Fruit fly (Drosophila melanogaster) whole organism, prepupa: ENCODE measurements around the gene SelG.

Experiments
- CG10669 ChIP-seq: fragments of 200-800 bp; sonication (Bioruptor generic); optimal IDR thresholded peaks from 3 replicates; lab custom pipeline; 2018; ENCODE audit warnings: missing biosample characterization, mild to moderate bottlenecking, missing genetic modification characterization, moderate library complexity
- CG11762 ChIP-seq: fragments of 200-800 bp; sonication (Bioruptor generic); optimal IDR thresholded peaks from 3 replicates; lab custom pipeline; 2016; ENCODE audit warnings: missing biosample characterization, missing genetic modification characterization; ENCODE audit not compliant: insufficient read depth
- CG11902 ChIP-seq: fragments of 200-800 bp; sonication (Bioruptor generic); optimal IDR thresholded peaks from 3 replicates; lab custom pipeline; 2016; ENCODE audit warnings: missing biosample characterization, missing genetic modification characterization
- CG15336 ChIP-seq: fragments of 200-800 bp; sonication (Bioruptor generic); IDR thresholded peaks from 2 replicates; pipeline ENCODE4 v1.3.6; 2022; ENCODE audit warnings: missing biosample characterization, missing genetic modification characterization
- CG1621 ChIP-seq: fragments of 200-800 bp; sonication (Bioruptor generic); optimal IDR thresholded peaks from 3 replicates; lab custom pipeline; 2018; ENCODE audit warnings: missing biosample characterization, mild to moderate bottlenecking, missing genetic modification characterization
- CG16779 ChIP-seq: fragments of 200-800 bp; sonication (Bioruptor generic); optimal IDR thresholded peaks from 3 replicates; lab custom pipeline; 2017; ENCODE audit warnings: missing biosample characterization, mild to moderate bottlenecking, missing genetic modification characterization
- CG31627 ChIP-seq: fragments of 200-800 bp; sonication (Bioruptor generic); optimal IDR thresholded peaks from 3 replicates; lab custom pipeline; 2016; ENCODE audit warnings: missing biosample characterization, missing genetic modification characterization
- CG32006 ChIP-seq: fragments of 200-800 bp; sonication (Bioruptor generic); optimal IDR thresholded peaks from 3 replicates; lab custom pipeline; 2017; ENCODE audit warnings: missing biosample characterization, mild to moderate bottlenecking, missing genetic modification characterization
- CG3919 ChIP-seq: fragments of 200-800 bp; sonication (Bioruptor generic); optimal IDR thresholded peaks from 3 replicates; lab custom pipeline; 2016; ENCODE audit warnings: missing biosample characterization, missing genetic modification characterization
- CG6163 ChIP-seq: fragments of 200-800 bp; sonication (Bioruptor generic); IDR thresholded peaks from 3 replicates; pipeline ENCODE4 v1.3.6; 2022; ENCODE audit warnings: missing biosample characterization, missing genetic modification characterization
- CG6276 ChIP-seq: fragments of 200-800 bp; sonication (Bioruptor generic); optimal IDR thresholded peaks from 2 replicates; lab custom pipeline; 2017; ENCODE audit warnings: missing biosample characterization, mild to moderate bottlenecking, missing genetic modification characterization
- CG6808 ChIP-seq: fragments of 200-800 bp; sonication (Bioruptor generic); optimal IDR thresholded peaks from 3 replicates; lab custom pipeline; 2017; ENCODE audit warnings: missing biosample characterization, missing genetic modification characterization, mild to moderate bottlenecking, moderate library complexity, missing genetic modification reagents
- CG6854 ChIP-seq: fragments of 200-800 bp; sonication (Bioruptor generic); optimal IDR thresholded peaks from 2 replicates; lab custom pipeline; 2017; ENCODE audit warnings: missing biosample characterization, mild to moderate bottlenecking, missing genetic modification characterization
- CG8119 ChIP-seq: fragments of 200-800 bp; sonication (Bioruptor generic); IDR thresholded peaks from 3 replicates; pipeline ENCODE4 v1.3.6; 2022; ENCODE audit warnings: missing biosample characterization, missing genetic modification characterization
- CG8319 ChIP-seq: fragments of 200-800 bp; sonication (Bioruptor generic); optimal IDR thresholded peaks from 3 replicates; lab custom pipeline; 2016; ENCODE audit warnings: missing biosample characterization, missing genetic modification characterization
- CG8632 ChIP-seq: fragments of 200-800 bp; sonication (Bioruptor generic); optimal IDR thresholded peaks from 3 replicates; lab custom pipeline; 2016; ENCODE audit warnings: missing biosample characterization, missing genetic modification characterization
- CG9139 ChIP-seq: fragments of 200-800 bp; sonication (Bioruptor generic); optimal IDR thresholded peaks from 3 replicates; lab custom pipeline; 2017; ENCODE audit warnings: missing biosample characterization, mild to moderate bottlenecking, missing genetic modification characterization
- Eip75B ChIP-seq: fragments of 200-800 bp; sonication (Bioruptor generic); optimal IDR thresholded peaks from 3 replicates; lab custom pipeline; 2016; ENCODE audit warnings: missing biosample characterization, missing genetic modification characterization
- Eip78C ChIP-seq: fragments of 200-800 bp; sonication (Bioruptor generic); peaks from one replicate; lab custom pipeline; 2016; ENCODE audit warnings: missing biosample characterization, missing genetic modification characterization
- Ets21C ChIP-seq: fragments of 200-800 bp; sonication (Bioruptor generic); optimal IDR thresholded peaks from 3 replicates; lab custom pipeline; 2016; ENCODE audit warnings: missing biosample characterization, missing genetic modification characterization
- Ets96B ChIP-seq: fragments of 200-800 bp; optimal IDR thresholded peaks from 2 replicates; lab custom pipeline; 2019; ENCODE audit warnings: missing biosample characterization, mild to moderate bottlenecking, missing genetic modification characterization, moderate library complexity
- Hr38 ChIP-seq: sonication (Bioruptor generic); optimal IDR thresholded peaks from 2 replicates; lab custom pipeline; 2016; ENCODE audit warnings: missing biosample characterization, missing genetic modification characterization
- Hr4 ChIP-seq: fragments of 200-800 bp; sonication (Bioruptor generic); optimal IDR thresholded peaks from 3 replicates; lab custom pipeline; 2016; ENCODE audit warnings: missing biosample characterization, missing genetic modification characterization
- Sox14 ChIP-seq: fragments of 200-800 bp; sonication (Bioruptor generic); optimal IDR thresholded peaks from 3 replicates; lab custom pipeline; 2016; ENCODE audit warnings: missing biosample characterization, missing genetic modification characterization
- Sox15 ChIP-seq: fragments of 200-800 bp; sonication (Bioruptor generic); optimal IDR thresholded peaks from 3 replicates; lab custom pipeline; 2016; ENCODE audit warnings: missing biosample characterization, missing genetic modification characterization
- acj6 ChIP-seq: fragments of 200-800 bp; sonication (Bioruptor generic); optimal IDR thresholded peaks from 3 replicates; lab custom pipeline; 2016; ENCODE audit warnings: missing biosample characterization, missing genetic modification characterization
- dac ChIP-seq: fragments of 200-800 bp; sonication (Bioruptor generic); optimal IDR thresholded peaks from 2 replicates; lab custom pipeline; 2017; ENCODE audit warnings: missing biosample characterization, mild to moderate bottlenecking, missing genetic modification characterization
- eg ChIP-seq: fragments of 200-800 bp; sonication (Bioruptor generic); IDR thresholded peaks from 3 replicates; pipeline ENCODE4 v1.3.6; 2022; ENCODE audit warnings: missing biosample characterization, missing genetic modification characterization
- fd59A ChIP-seq: fragments of 200-800 bp; sonication (Bioruptor generic); optimal IDR thresholded peaks from 2 replicates; lab custom pipeline; 2017; ENCODE audit warnings: missing biosample characterization, mild to moderate bottlenecking, missing genetic modification characterization, missing genetic modification reagents
- fd85E ChIP-seq: fragments of 200-800 bp; sonication (Bioruptor generic); optimal IDR thresholded peaks from 3 replicates; lab custom pipeline; 2016; ENCODE audit warnings: missing biosample characterization, missing genetic modification characterization
- fkh ChIP-seq: fragments of 200-800 bp; sonication (Bioruptor generic); optimal IDR thresholded peaks from 3 replicates; lab custom pipeline; 2017; ENCODE audit warnings: missing biosample characterization, mild to moderate bottlenecking, missing genetic modification characterization, moderate library complexity
- lz ChIP-seq: fragments of 200-800 bp; sonication (Bioruptor generic); optimal IDR thresholded peaks from 3 replicates; lab custom pipeline; 2016; ENCODE audit warnings: missing biosample characterization, missing genetic modification characterization
- pdm3 ChIP-seq: fragments of 200-800 bp; sonication (Bioruptor generic); optimal IDR thresholded peaks from 3 replicates; lab custom pipeline; 2016; ENCODE audit warnings: missing biosample characterization, missing genetic modification characterization
- salr ChIP-seq, 2 experiments: fragments of 200-800 bp; sonication (Bioruptor generic); optimal IDR thresholded peaks; 3 replicates each; lab custom pipeline; 2016 to 2018; ENCODE audit warnings: missing biosample characterization in 2 of 2, missing genetic modification characterization in 2 of 2, mild to moderate bottlenecking in 1 of 2
- svp ChIP-seq: fragments of 200-800 bp; sonication (Bioruptor generic); peaks from one replicate; lab custom pipeline; 2016; ENCODE audit warnings: missing biosample characterization, missing genetic modification characterization
- topi ChIP-seq: fragments of 200-800 bp; sonication (Bioruptor generic); optimal IDR thresholded peaks from 3 replicates; lab custom pipeline; 2016; ENCODE audit warnings: missing biosample characterization, missing genetic modification characterization
- vri ChIP-seq: fragments of 200-800 bp; sonication (Bioruptor generic); optimal IDR thresholded peaks from 3 replicates; lab custom pipeline; 2016; ENCODE audit warnings: missing biosample characterization, mild to moderate bottlenecking, missing genetic modification characterization

SelG gene

DNA sequence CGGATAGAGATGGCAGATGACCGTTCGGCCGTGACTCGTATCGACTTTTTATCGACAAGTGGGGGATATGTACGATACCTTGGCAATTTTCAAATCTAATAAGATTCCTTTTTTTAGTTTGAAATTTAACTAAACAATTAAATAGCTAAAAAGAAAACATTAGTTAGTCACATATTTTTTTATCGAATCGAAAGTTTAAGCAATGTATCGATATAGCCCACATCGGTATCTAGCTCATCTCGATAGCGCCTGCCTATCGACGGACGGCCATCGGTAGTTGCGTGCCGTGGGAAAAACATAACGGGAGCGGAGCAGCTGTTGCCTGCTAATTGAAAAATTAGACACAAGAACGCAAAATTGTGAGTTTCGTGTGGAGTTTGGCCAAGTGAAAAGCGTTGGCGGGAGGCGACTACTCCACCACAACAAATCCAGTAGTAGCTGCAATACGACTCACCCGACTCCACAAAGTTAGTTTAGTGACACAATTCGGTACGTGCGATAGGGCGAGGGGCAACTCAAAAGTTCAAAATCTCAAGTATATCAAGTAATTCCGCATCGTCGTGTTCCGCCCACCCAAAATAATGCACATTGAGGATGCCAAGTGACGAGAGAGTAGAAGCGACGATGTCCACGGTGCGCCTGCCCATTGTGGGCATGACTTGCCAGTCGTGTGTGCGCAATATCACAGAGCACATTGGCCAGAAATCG is 32.2 kb upstream of the SelG start, which contains the start of the genes CG10347 and ATP7 (continued):
- TF ChIP-seq topi = peak; percentile 37
- TF ChIP-seq Ets21C (GFP tag; lab: Kevin White, UChicago) = peak; percentile 7
- no peak for TF ChIP-seq Ets96B
- peak; percentile 30 for TF ChIP-seq Sox14
- peak; percentile 3 for TF ChIP-seq pdm3 (GFP tag; lab: Kevin White, UChicago)
- peak; percentile 21 for TF ChIP-seq lz
- no peak for TF ChIP-seq fd85E (GFP tag; lab: Kevin White, UChicago)
- no peak for TF ChIP-seq CG11902 (GFP tag; lab: Kevin White, UChicago)
- TF ChIP-seq CG1621 (tag; lab: Kevin White, UChicago) = peak; percentile 16
- TF ChIP-seq CG6854 = peak; percentile 23
- no peak for TF ChIP-seq CG6808
- no peak for TF ChIP-seq CG16779 (tag; lab: Kevin White, UChicago)
- TF ChIP-seq dac (GFP tag; lab: Kevin White, UChicago) = no peak
- TF ChIP-seq svp (GFP tag; lab: Kevin White, UChicago) = peak; percentile 67
- TF ChIP-seq CG9139 (GFP tag; lab: Kevin White, UChicago) = no peak
- TF ChIP-seq Eip75B (GFP tag; lab: Kevin White, UChicago) = peak; percentile 22
- TF ChIP-seq CG8319 (GFP tag; lab: Kevin White, UChicago) = no peak
- peak; percentile 41 for TF ChIP-seq fkh (GFP tag; lab: Kevin White, UChicago)
- TF ChIP-seq, all 60 proteins: peak for 31

DNA sequence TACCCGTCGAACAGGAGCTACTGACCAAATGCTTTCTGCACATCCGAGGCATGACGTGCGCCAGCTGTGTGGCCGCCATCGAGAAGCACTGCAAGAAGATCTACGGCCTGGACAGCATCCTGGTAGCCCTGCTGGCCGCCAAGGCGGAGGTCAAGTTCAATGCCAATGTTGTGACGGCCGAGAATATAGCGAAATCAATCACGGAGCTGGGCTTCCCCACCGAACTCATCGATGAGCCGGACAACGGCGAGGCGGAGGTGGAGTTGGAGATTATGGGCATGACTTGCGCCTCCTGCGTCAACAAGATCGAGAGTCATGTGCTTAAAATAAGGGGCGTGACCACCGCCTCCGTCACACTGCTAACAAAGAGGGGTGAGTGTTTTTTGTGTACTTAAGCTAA is 31.1 kb upstream of the SelG start:
- no peak for TF ChIP-seq CG10669 (GFP tag; lab: Kevin White, UChicago)
- TF ChIP-seq CG16779 (tag; lab: Kevin White, UChicago) = no peak
- no peak for TF ChIP-seq CG6276 (GFP tag; lab: Kevin White, UChicago)
- no peak for TF ChIP-seq CG8632 (GFP tag; lab: Kevin White, UChicago)
- no peak for TF ChIP-seq CG11902 (GFP tag; lab: Kevin White, UChicago)
- TF ChIP-seq svp (GFP tag; lab: Kevin White, UChicago) = peak; percentile 76
- no peak for TF ChIP-seq Hr38 (GFP tag; lab: Kevin White, UChicago)
- TF ChIP-seq, all 60 proteins: peak for 1

DNA sequence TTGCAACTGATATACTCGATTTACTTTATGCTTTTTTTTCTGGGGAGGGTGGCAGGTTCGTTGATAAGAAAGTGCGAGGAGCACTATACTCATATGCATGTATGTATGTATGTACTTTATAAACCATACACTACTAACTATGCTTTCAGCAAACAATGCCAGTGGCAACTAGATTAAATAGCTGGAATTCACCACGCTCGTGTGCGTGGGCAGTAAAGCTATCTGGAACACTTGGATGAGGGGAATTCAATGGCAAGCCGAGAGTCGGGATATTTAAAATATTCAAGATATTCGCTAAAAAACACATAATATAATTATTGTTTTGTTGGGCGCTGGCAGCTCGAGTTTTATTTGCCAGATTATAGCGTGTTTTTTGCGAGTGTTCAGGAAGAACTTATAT is 30.2 kb upstream of the SelG start:
- no peak for TF ChIP-seq vri (GFP tag; lab: Kevin White, UChicago)
- peak; percentile 35 for TF ChIP-seq fkh (GFP tag; lab: Kevin White, UChicago)
- TF ChIP-seq Eip75B (GFP tag; lab: Kevin White, UChicago) = no peak
- TF ChIP-seq Hr4 (GFP tag; lab: Kevin White, UChicago) = no peak
- TF ChIP-seq fd59A (GFP tag; lab: Kevin White, UChicago) = no peak
- peak; percentile 40; the same call in 1 of the 2 replicates for TF ChIP-seq CG15336 (GFP tag; lab: Robert Waterston, UW)
- no peak for TF ChIP-seq CG11762 (GFP tag; lab: Kevin White, UChicago)
- peak; percentile 68 for TF ChIP-seq Eip78C (GFP tag; lab: Kevin White, UChicago)
- no peak for TF ChIP-seq acj6 (GFP tag; lab: Kevin White, UChicago)
- TF ChIP-seq CG3919 (GFP tag; lab: Kevin White, UChicago) = no peak
- TF ChIP-seq CG8119 = no peak
- peak; percentile 17 for TF ChIP-seq CG32006 (GFP tag; lab: Kevin White, UChicago)
- no peak for TF ChIP-seq Sox15 (GFP tag; lab: Kevin White, UChicago)
- no peak for TF ChIP-seq CG31627 (GFP tag; lab: Kevin White, UChicago)
- TF ChIP-seq CG10669 (GFP tag; lab: Kevin White, UChicago) = peak; percentile 20
- TF ChIP-seq eg = 0 out of 3 replicates have a peak, but pooled peaks have one; percentile 17
- TF ChIP-seq dac (GFP tag; lab: Kevin White, UChicago) = no peak
- peak; percentile 70 for TF ChIP-seq svp (GFP tag; lab: Kevin White, UChicago)
- TF ChIP-seq CG6163 = no peak
- TF ChIP-seq salr (GFP tag; optimal IDR thresholded peaks at IDR 0.05; lab: Kevin White, UChicago) = no peak
